Worm (Caenorhabditis elegans) whole organism, L4 larva: ENCODE measurements around the gene H01M10.2.
A peak's percentile ranks its signal among the peaks of the same experiment; 100 is the strongest.

Source experiments
- D1046.2 ChIP-seq: fragments of 200-800 bp; sonication (Bioruptor generic); IDR thresholded peaks from 2 replicates; pipeline ENCODE4 v1.3.6; 2022; ENCODE audit warnings: missing genetic modification characterization, missing compliant biosample characterization
- T20F7.1 ChIP-seq: fragments of 200-800 bp; sonication (Bioruptor generic); optimal IDR thresholded peaks from 2 replicates; lab custom pipeline; 2018; ENCODE audit warnings: mild to moderate bottlenecking, missing genetic modification characterization, missing compliant biosample characterization
- Y105C5A.15 ChIP-seq: fragments of 200-800 bp; sonication (Bioruptor generic); IDR thresholded peaks from 2 replicates; pipeline ENCODE4 v1.3.6; 2022; ENCODE audit warnings: missing genetic modification characterization, missing compliant biosample characterization
- aly-2 ChIP-seq: sonication (generic microtip); optimal IDR thresholded peaks from 2 replicates; lab custom pipeline; 2018; ENCODE audit warnings: missing biosample characterization, missing genetic modification characterization
- attf-4 ChIP-seq: sonication (generic microtip); optimal IDR thresholded peaks from 3 replicates; lab custom pipeline; 2017; ENCODE audit warnings: missing biosample characterization, missing genetic modification characterization
- ceh-44 ChIP-seq: fragments of 200-800 bp; sonication (Bioruptor generic); IDR thresholded peaks from 2 replicates; pipeline ENCODE4 v1.3.6; 2022; ENCODE audit warnings: missing genetic modification reagents, missing genetic modification characterization, missing compliant biosample characterization
- ceh-62 ChIP-seq: sonication (generic microtip); optimal IDR thresholded peaks from 2 replicates; lab custom pipeline; 2017; ENCODE audit warnings: missing biosample characterization, missing genetic modification characterization
- ceh-82 ChIP-seq: sonication (generic microtip); optimal IDR thresholded peaks from 2 replicates; lab custom pipeline; 2017; ENCODE audit warnings: missing biosample characterization, missing genetic modification characterization
- ces-1 ChIP-seq: fragments of 150-350 bp; sonication (generic microtip); optimal IDR thresholded peaks from 4 replicates; lab custom pipeline; 2014; ENCODE audit warnings: missing biosample characterization, missing genetic modification reagents, missing genetic modification characterization
- daf-16 ChIP-seq, 3 experiments: sonication (generic microtip); optimal IDR thresholded peaks; 2 replicates each; lab custom pipeline; 2016 to 2017; ENCODE audit warnings: missing genetic modification characterization in 3 of 3, missing genetic modification reagents in 3 of 3, mild to moderate bottlenecking in 2 of 3, missing compliant biosample characterization in 2 of 3, missing biosample characterization in 1 of 3, moderate library complexity in 1 of 3
- daf-19 ChIP-seq: fragments of 200-800 bp; sonication (Bioruptor generic); conservative IDR thresholded peaks from 2 replicates; pipeline ENCODE4 v1.3.6; 2022; ENCODE audit warnings: missing genetic modification characterization, missing compliant biosample characterization
- daf-8 ChIP-seq: fragments of 200-800 bp; sonication (Bioruptor generic); IDR thresholded peaks from 2 replicates; pipeline ENCODE4 v1.3.6; 2022; ENCODE audit warnings: missing genetic modification characterization, missing compliant biosample characterization
- dmd-6 ChIP-seq: fragments of 200-800 bp; sonication (Bioruptor generic); IDR thresholded peaks from 2 replicates; pipeline ENCODE4 v1.3.6; 2022; ENCODE audit warnings: missing genetic modification reagents, missing genetic modification characterization, missing compliant biosample characterization
- duxl-1 ChIP-seq: sonication (generic microtip); optimal IDR thresholded peaks from 2 replicates; lab custom pipeline; 2016; ENCODE audit warnings: mild to moderate bottlenecking, missing genetic modification characterization, moderate library complexity, missing compliant biosample characterization; ENCODE audit not compliant: poor library complexity
- dve-1 ChIP-seq: sonication (generic microtip); optimal IDR thresholded peaks from 2 replicates; lab custom pipeline; 2017; ENCODE audit warnings: antibody characterized with exemption, mild to moderate bottlenecking, missing genetic modification characterization, missing compliant biosample characterization; ENCODE audit not compliant: insufficient read depth
- egl-27 ChIP-seq: sonication (generic microtip); optimal IDR thresholded peaks from 3 replicates; lab custom pipeline; 2017; ENCODE audit warnings: missing biosample characterization, missing genetic modification reagents, missing genetic modification characterization
- egl-43 ChIP-seq: fragments of 200-800 bp; sonication (Bioruptor generic); IDR thresholded peaks from 2 replicates; pipeline ENCODE4 v1.3.6; 2022; ENCODE audit warnings: missing genetic modification reagents, missing genetic modification characterization, missing compliant biosample characterization
- gei-8 ChIP-seq: fragments of 200-800 bp; sonication (Bioruptor generic); optimal IDR thresholded peaks from 2 replicates; lab custom pipeline; 2018; ENCODE audit warnings: mild to moderate bottlenecking, missing genetic modification characterization, missing compliant biosample characterization
- hif-1 ChIP-seq, 2 experiments: sonication (generic microtip); optimal IDR thresholded peaks; 2 replicates each; lab custom pipeline; 2016 to 2017; ENCODE audit warnings: missing compliant biosample characterization in 2 of 2, missing genetic modification characterization in 2 of 2, missing genetic modification reagents in 2 of 2, missing genotype in 2 of 2, mild to moderate bottlenecking in 1 of 2
- hlh-11 ChIP-seq: fragments of 200-800 bp; sonication (Bioruptor generic); optimal IDR thresholded peaks from 2 replicates; lab custom pipeline; 2018; ENCODE audit warnings: mild to moderate bottlenecking, missing genetic modification characterization, missing compliant biosample characterization
- hmg-1.1 ChIP-seq: fragments of 200-800 bp; sonication (Bioruptor generic); IDR thresholded peaks from 2 replicates; pipeline ENCODE4 v1.3.6; 2022; ENCODE audit warnings: missing genetic modification reagents, missing genetic modification characterization, missing compliant biosample characterization
- lim-7 ChIP-seq: fragments of 200-800 bp; sonication (Bioruptor generic); IDR thresholded peaks from 2 replicates; pipeline ENCODE4 v1.3.6; 2022; ENCODE audit warnings: missing genetic modification characterization, missing compliant biosample characterization
- lin-1 ChIP-seq: fragments of 200-800 bp; sonication (Bioruptor generic); IDR thresholded peaks from 2 replicates; pipeline ENCODE4 v1.3.6; 2022; ENCODE audit warnings: missing genetic modification reagents, missing genetic modification characterization, missing compliant biosample characterization
- lin-29 ChIP-seq: fragments of 200-800 bp; sonication (Bioruptor generic); IDR thresholded peaks from 2 replicates; pipeline ENCODE4 v1.3.6; 2022; ENCODE audit warnings: missing genetic modification reagents, missing genetic modification characterization, missing compliant biosample characterization
- lir-3 ChIP-seq: sonication (generic microtip); optimal IDR thresholded peaks from 2 replicates; lab custom pipeline; 2016; ENCODE audit warnings: mild to moderate bottlenecking, missing genetic modification characterization, missing compliant biosample characterization
- mdl-1 ChIP-seq, 2 experiments: fragments of 150-350 bp in 1 of 2; sonication (generic microtip) in 1 of 2; optimal IDR thresholded peaks; 2 replicates each; lab custom pipeline; 2014 to 2017; ENCODE audit warnings: missing biosample characterization in 2 of 2, missing genetic modification characterization in 2 of 2
- mes-2 ChIP-seq: sonication (generic microtip); optimal IDR thresholded peaks from 2 replicates; lab custom pipeline; 2016; ENCODE audit warnings: missing genotype, mild to moderate bottlenecking, missing genetic modification characterization, missing compliant biosample characterization; ENCODE audit not compliant: poor library complexity, severe bottlenecking
- mxl-2 ChIP-seq: fragments of 200-800 bp; sonication (Bioruptor generic); conservative IDR thresholded peaks from 2 replicates; pipeline ENCODE4 v1.3.6; 2022; ENCODE audit warnings: missing genetic modification reagents, missing genetic modification characterization, missing compliant biosample characterization
- mxl-3 ChIP-seq: fragments of 200-800 bp; sonication (Bioruptor generic); optimal IDR thresholded peaks from 2 replicates; lab custom pipeline; 2018; ENCODE audit warnings: mild to moderate bottlenecking, missing genetic modification characterization, missing compliant biosample characterization
- nhr-10 ChIP-seq: fragments of 150-350 bp; optimal IDR thresholded peaks from 2 replicates; lab custom pipeline; 2014; ENCODE audit warnings: missing biosample characterization, missing genetic modification characterization
- nhr-102 ChIP-seq: sonication (generic microtip); optimal IDR thresholded peaks from 2 replicates; lab custom pipeline; 2016; ENCODE audit warnings: mild to moderate bottlenecking, missing genetic modification characterization, moderate library complexity, missing compliant biosample characterization
- nhr-11 ChIP-seq: fragments of 150-350 bp; optimal IDR thresholded peaks from 2 replicates; lab custom pipeline; 2014; ENCODE audit warnings: missing biosample characterization, missing genetic modification characterization
- nhr-48 ChIP-seq: sonication (generic microtip); optimal IDR thresholded peaks from 2 replicates; lab custom pipeline; 2016; ENCODE audit warnings: mild to moderate bottlenecking, missing genetic modification characterization, missing compliant biosample characterization
- nhr-76 ChIP-seq: fragments of 150-350 bp; optimal IDR thresholded peaks from 2 replicates; lab custom pipeline; 2014; ENCODE audit warnings: missing biosample characterization, missing genetic modification characterization
- nhr-77 ChIP-seq: fragments of 150-350 bp; optimal IDR thresholded peaks from 2 replicates; lab custom pipeline; 2014; ENCODE audit warnings: missing biosample characterization, missing genetic modification characterization
- php-3 ChIP-seq: fragments of 200-800 bp; sonication (Bioruptor generic); IDR thresholded peaks from 2 replicates; pipeline ENCODE4 v1.3.6; 2022; ENCODE audit warnings: missing genetic modification reagents, missing genetic modification characterization, missing compliant biosample characterization
- pqm-1 ChIP-seq: sonication (generic microtip); optimal IDR thresholded peaks from 2 replicates; lab custom pipeline; 2017; ENCODE audit warnings: missing biosample characterization, missing genetic modification characterization
- saeg-2 ChIP-seq: fragments of 200-800 bp; sonication (Bioruptor generic); IDR thresholded peaks from 2 replicates; pipeline ENCODE4 v1.3.6; 2022; ENCODE audit warnings: missing genetic modification reagents, missing genetic modification characterization, missing compliant biosample characterization
- snpc-1.2 ChIP-seq: fragments of 200-800 bp; sonication (Bioruptor generic); IDR thresholded peaks from 2 replicates; pipeline ENCODE4 v1.3.6; 2022; ENCODE audit warnings: missing genetic modification reagents, missing genetic modification characterization, missing compliant biosample characterization
- spr-1 ChIP-seq: sonication (generic microtip); optimal IDR thresholded peaks from 2 replicates; lab custom pipeline; 2016; ENCODE audit warnings: mild to moderate bottlenecking, missing genetic modification characterization, missing compliant biosample characterization
- spr-3 ChIP-seq: fragments of 200-800 bp; sonication (Bioruptor generic); optimal IDR thresholded peaks from 2 replicates; lab custom pipeline; 2018; ENCODE audit warnings: mild to moderate bottlenecking, missing genetic modification characterization, missing compliant biosample characterization
- tra-1 ChIP-seq: fragments of 200-800 bp; sonication (Bioruptor generic); IDR thresholded peaks from 2 replicates; pipeline ENCODE4 v1.3.6; 2022; ENCODE audit warnings: missing genetic modification reagents, missing genetic modification characterization, missing compliant biosample characterization
- unc-62 ChIP-seq, 3 experiments: fragments of 150-350 bp in 1 of 3; sonication (generic microtip); optimal IDR thresholded peaks in 2 of 3; peaks in 1 of 3; 1 replicate in 1 of 3; 2 replicates in 2 of 3; lab custom pipeline; 2014 to 2017; ENCODE audit warnings: missing biosample characterization in 3 of 3, missing genetic modification characterization in 3 of 3, missing genetic modification reagents in 3 of 3, missing genotype in 1 of 3
- zfp-2 ChIP-seq: sonication (generic microtip); optimal IDR thresholded peaks from 2 replicates; lab custom pipeline; 2016; ENCODE audit warnings: mild to moderate bottlenecking, missing genetic modification characterization, missing compliant biosample characterization
- zfp-3 ChIP-seq: fragments of 200-800 bp; sonication (Bioruptor generic); conservative IDR thresholded peaks from 2 replicates; pipeline ENCODE4 v1.3.6; 2022; ENCODE audit warnings: missing genetic modification reagents, missing genetic modification characterization, missing compliant biosample characterization
- ztf-7 ChIP-seq: fragments of 150-350 bp; optimal IDR thresholded peaks from 2 replicates; lab custom pipeline; 2014; ENCODE audit warnings: missing biosample characterization, missing genetic modification characterization

Gene H01M10.2

DNA sequence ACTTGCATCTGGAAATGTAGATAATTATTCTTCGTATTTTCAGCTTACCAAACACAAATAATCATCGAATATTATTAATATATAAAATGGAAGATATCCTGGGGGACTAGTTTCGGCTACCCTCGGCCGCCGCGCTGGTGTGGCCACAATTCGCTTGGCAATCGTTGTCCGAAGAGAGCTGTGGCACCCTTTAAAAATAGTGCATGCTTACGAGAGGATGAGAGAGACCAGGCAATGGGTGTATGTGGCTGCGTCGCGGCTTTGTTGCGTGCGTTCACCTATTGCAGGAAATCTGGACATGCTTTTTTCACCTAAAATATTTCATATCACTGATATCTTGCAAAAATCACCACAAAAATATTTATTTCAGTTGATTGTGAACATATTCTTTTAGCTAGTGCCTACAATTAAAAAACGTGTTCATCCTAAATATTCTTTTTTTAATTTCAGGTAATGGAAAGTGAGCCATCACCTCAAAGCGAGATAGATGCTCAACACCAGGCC lies 12.9 kb downstream of the H01M10.2 start, which contains the start of the genes ccd-5 and F52H2.1:
TSS of gene ccd-5 (minus strand) at position 8 of the 504 bp plus-strand sequence.
TSS of gene F52H2.1 (plus strand) at position 454 of the 504 bp plus-strand sequence.
- TF ChIP-seq hif-1 (tag; optimal IDR thresholded peaks at IDR 0.05; lab: Kevin White, UChicago) = peak in 1 of 2 experiments; percentile 4
- peak; percentile 42; the same call in 1 of the 2 replicates for TF ChIP-seq hmg-1.1 (GFP tag; lab: Robert Waterston, UW)
- TF ChIP-seq nhr-10 (tag; lab: Kevin White, UChicago) = no peak
- peak; percentile 75 for TF ChIP-seq mes-2 (tag; lab: Kevin White, UChicago)
- peak in 1 of 2 experiments; percentile 59 for TF ChIP-seq unc-62 (GFP tag; optimal IDR thresholded peaks at IDR 0.05 in 1 of 2; lab: Kevin White, UChicago)
- TF ChIP-seq unc-62 (tag; optimal IDR thresholded peaks at IDR 0.05; lab: Kevin White, UChicago) = no peak

DNA sequence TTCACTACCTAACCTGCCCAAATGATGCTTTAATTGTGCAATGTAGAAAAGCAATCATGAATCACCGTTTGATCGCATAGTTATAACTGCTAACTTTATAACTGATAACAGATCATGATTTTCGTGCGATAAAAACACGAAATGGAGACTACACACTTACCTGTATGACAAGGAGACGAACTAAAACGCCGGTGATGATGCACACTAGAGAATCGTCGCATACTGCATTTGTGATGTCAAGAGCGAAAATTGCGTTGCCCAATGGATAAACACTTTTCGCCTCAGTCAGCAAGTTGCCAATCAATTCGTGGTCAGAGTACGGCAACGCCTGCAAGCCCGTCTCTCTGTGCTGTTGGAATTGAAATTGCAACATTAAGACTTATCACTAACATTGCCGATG lies 16.5 kb downstream of the H01M10.2 start:
- TF ChIP-seq lir-3 (tag; lab: Kevin White, UChicago) (no peak), aly-2 (no peak), zfp-3 (GFP tag; lab: Robert Waterston, UW) (0 out of 2 replicates have a peak, but pooled peaks have one; percentile 23), D1046.2 (GFP tag; lab: Robert Waterston, UW) (no peak), lin-29 (GFP tag; lab: Robert Waterston, UW) (no peak), nhr-102 (tag; lab: Kevin White, UChicago) (peak; percentile 82), nhr-76 (tag; lab: Kevin White, UChicago) (no peak), mxl-3 (GFP tag; lab: Kevin White, UChicago) (peak; percentile 39), ceh-62 (tag; lab: Kevin White, UChicago) (no peak), egl-27 (tag; lab: Kevin White, UChicago) (no peak), mes-2 (tag; lab: Kevin White, UChicago) (peak; percentile 15), lim-7 (GFP tag; lab: Robert Waterston, UW) (no peak), daf-19 (GFP tag; lab: Robert Waterston, UW) (no peak), saeg-2 (no peak), ztf-7 (no peak), pqm-1 (tag; lab: Kevin White, UChicago) (peak; percentile 94), tra-1 (peak; percentile 90), gei-8 (GFP tag; lab: Kevin White, UChicago) (peak; percentile 75), dmd-6 (GFP tag; lab: Robert Waterston, UW) (peak; percentile 98), spr-1 (no peak), dve-1 (tag; lab: Kevin White, UChicago) (peak; percentile 91), php-3 (GFP tag; lab: Robert Waterston, UW) (peak; percentile 88), daf-16 (GFP tag; optimal IDR thresholded peaks at IDR 0.05; lab: Kevin White, UChicago) (peak in 1 of 2 experiments; percentile 92), daf-16 (tag; optimal IDR thresholded peaks at IDR 0.05; lab: Kevin White, UChicago) (peak; percentile 97), zfp-2 (tag; lab: Kevin White, UChicago) (no peak), mdl-1 (tag; optimal IDR thresholded peaks at IDR 0.05; lab: Kevin White, UChicago) (peak in 1 of 2 experiments; percentile 46), ceh-82 (tag; lab: Kevin White, UChicago) (no peak), duxl-1 (tag; lab: Kevin White, UChicago) (no peak), attf-4 (tag; lab: Kevin White, UChicago) (no peak), lin-1 (GFP tag; lab: Robert Waterston, UW) (0 out of 2 replicates have a peak, but pooled peaks have one; percentile 33), nhr-11 (tag; lab: Kevin White, UChicago) (no peak), nhr-77 (tag; lab: Kevin White, UChicago) (peak; percentile 87), spr-3 (GFP tag; lab: Kevin White, UChicago) (no peak), mxl-2 (GFP tag; lab: Robert Waterston, UW) (no peak), egl-43 (no peak), ces-1 (GFP tag; lab: Kevin White, UChicago) (no peak), unc-62 (GFP tag; optimal IDR thresholded peaks at IDR 0.05 in 1 of 2; lab: Kevin White, UChicago) (peak in 1 of 2 experiments; percentile 57), unc-62 (tag; optimal IDR thresholded peaks at IDR 0.05; lab: Kevin White, UChicago) (no peak), hif-1 (tag; optimal IDR thresholded peaks at IDR 0.05; lab: Kevin White, UChicago) (peak in 1 of 2 experiments; percentile 19), nhr-48 (tag; lab: Kevin White, UChicago) (peak; percentile 85), ceh-44 (no peak), daf-8 (GFP tag; lab: Robert Waterston, UW) (no peak), Y105C5A.15 (GFP tag; lab: Robert Waterston, UW) (no peak), hlh-11 (tag; lab: Kevin White, UChicago) (peak; percentile 93), snpc-1.2 (GFP tag; lab: Robert Waterston, UW) (no peak), T20F7.1 (GFP tag; lab: Kevin White, UChicago) (peak; percentile 48)
